Worm (Caenorhabditis elegans) whole organism, L4 larva: ENCODE results near the gene fbxb-5.

Experiments
- ceh-20 ChIP-seq: fragments of 200-800 bp; sonication (Bioruptor generic); IDR thresholded peaks from 2 replicates; pipeline ENCODE4 v1.3.6; 2022; ENCODE audit warnings: missing genetic modification reagents, missing genetic modification characterization, missing compliant biosample characterization
- ceh-32 ChIP-seq: sonication (generic microtip); optimal IDR thresholded peaks from 2 replicates; lab custom pipeline; 2016; ENCODE audit warnings: mild to moderate bottlenecking, missing genetic modification characterization, missing compliant biosample characterization; ENCODE audit not compliant: poor library complexity
- ceh-82 ChIP-seq: sonication (generic microtip); optimal IDR thresholded peaks from 2 replicates; lab custom pipeline; 2017; ENCODE audit warnings: missing biosample characterization, missing genetic modification characterization
- dmd-6 ChIP-seq: fragments of 200-800 bp; sonication (Bioruptor generic); IDR thresholded peaks from 2 replicates; pipeline ENCODE4 v1.3.6; 2022; ENCODE audit warnings: missing genetic modification reagents, missing genetic modification characterization, missing compliant biosample characterization
- fos-1 ChIP-seq: fragments of 150-350 bp; optimal IDR thresholded peaks from 2 replicates; lab custom pipeline; 2014; ENCODE audit warnings: missing biosample characterization, missing genetic modification characterization
- lin-29 ChIP-seq: fragments of 200-800 bp; sonication (Bioruptor generic); IDR thresholded peaks from 2 replicates; pipeline ENCODE4 v1.3.6; 2022; ENCODE audit warnings: missing genetic modification reagents, missing genetic modification characterization, missing compliant biosample characterization
- set-16 ChIP-seq: fragments of 200-800 bp; sonication (Bioruptor generic); IDR thresholded peaks from 2 replicates; pipeline ENCODE4 v1.3.6; 2022; ENCODE audit warnings: missing genetic modification reagents, missing genetic modification characterization, missing compliant biosample characterization

DNA sequence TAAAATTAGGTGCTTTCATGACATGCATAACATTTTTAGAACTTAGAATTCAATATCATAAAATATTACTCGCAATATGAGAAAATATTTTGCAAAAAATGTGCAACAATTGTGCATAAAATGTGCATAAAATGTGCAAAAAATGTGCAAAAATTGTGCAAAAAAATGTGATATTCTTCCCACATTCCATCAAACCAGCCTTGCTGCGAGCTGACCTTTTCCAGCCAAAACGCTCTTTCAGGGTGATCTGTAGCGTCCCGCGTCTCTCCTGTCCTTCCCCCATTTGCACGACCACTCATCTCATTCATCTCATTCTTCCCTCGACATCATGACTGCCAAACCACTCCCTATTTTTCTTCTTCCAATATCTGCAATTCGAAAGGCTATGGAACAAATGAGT is 46.2 kb downstream of the fbxb-5 start, which contains the start of gene fbxb-17:
- TF ChIP-seq ceh-20 (GFP tag; lab: Robert Waterston, UW) (no peak), ceh-32 (no peak), ceh-82 (tag; lab: Kevin White, UChicago) (no peak), fos-1 (no peak), lin-29 (GFP tag; lab: Robert Waterston, UW) (no peak), set-16 (GFP tag; lab: Robert Waterston, UW) (no peak), dmd-6 (GFP tag; lab: Robert Waterston, UW) (no peak)
